ENCODE assay signal across 1 worm cellular context in genomic region chrV:3632249-3633030, ce11.
TF ChIP-seq lines count a peak whose summit lies in the region.

No protein-coding gene starts in this region.

TF ChIP-seq in whole organism, L4 larva, 104 proteins besides CTCF, POLR2A, EP300 and RAD21 (continued from another document):
- TF ChIP-seq unc-62 (GFP tag; optimal IDR thresholded peaks at IDR 0.05 in 1 of 2; lab: Kevin White, UChicago) (no peak), unc-62 (tag; optimal IDR thresholded peaks at IDR 0.05; lab: Kevin White, UChicago) (no peak), dmd-9 (GFP tag; IDR thresholded peaks at IDR 0.05; lab: Robert Waterston, UW) (no peak), lin-38 (GFP tag; IDR thresholded peaks at IDR 0.05; lab: Robert Waterston, UW) (no peak), dmd-6 (GFP tag; IDR thresholded peaks at IDR 0.05; lab: Robert Waterston, UW) (peak; percentile 88), mdt-29 (GFP tag; IDR thresholded peaks at IDR 0.05; lab: Robert Waterston, UW) (no peak), dve-1 (tag; optimal IDR thresholded peaks at IDR 0.05; lab: Kevin White, UChicago; ENCODE audit: insufficient read depth) (peak; percentile 83), mxl-2 (GFP tag; conservative IDR thresholded peaks at IDR 0.05; lab: Robert Waterston, UW) (no peak), tra-1 (GFP tag; IDR thresholded peaks at IDR 0.05; lab: Robert Waterston, UW) (no peak), nhr-48 (tag; optimal IDR thresholded peaks at IDR 0.05; lab: Kevin White, UChicago) (peak; percentile 67)
